Fruit fly (Drosophila melanogaster) whole organism, embryonic: ENCODE measurements around the gene CG4382.

ENCODE experiments used
- Abd-B ChIP-seq: fragments of 200-800 bp; sonication (Bioruptor generic); optimal IDR thresholded peaks from 2 replicates; lab custom pipeline; 2018; ENCODE audit warnings: missing biosample characterization, mild to moderate bottlenecking, missing genetic modification characterization, moderate library complexity
- Awh ChIP-seq: fragments of 200-800 bp; sonication (Bioruptor generic); IDR thresholded peaks from 2 replicates; pipeline ENCODE4, ENCODE4 v1.3.6; 2022; ENCODE audit warnings: missing biosample characterization, missing genetic modification characterization
- Bgb ChIP-seq: fragments of 200-800 bp; sonication (Bioruptor generic); IDR thresholded peaks from 2 replicates; pipeline ENCODE4 v1.3.6; 2022; ENCODE audit warnings: missing biosample characterization, missing genetic modification characterization; ENCODE audit not compliant: partially characterized antibody
- CG10366 ChIP-seq: fragments of 200-800 bp; sonication (Bioruptor generic); IDR thresholded peaks from 2 replicates; pipeline ENCODE4 v1.3.6; 2022; ENCODE audit warnings: missing biosample characterization, missing genetic modification characterization
- CG11695 ChIP-seq: fragments of 200-800 bp; sonication (Bioruptor generic); IDR thresholded peaks from 3 replicates; pipeline ENCODE4 v1.3.6; 2022; ENCODE audit warnings: missing biosample characterization, missing genetic modification characterization
- CG13624 ChIP-seq: fragments of 200-800 bp; sonication (Bioruptor generic); optimal IDR thresholded peaks from 2 replicates; lab custom pipeline; 2016; ENCODE audit warnings: missing biosample characterization, missing genetic modification characterization
- CG13894 ChIP-seq: fragments of 200-800 bp; sonication (Bioruptor generic); optimal IDR thresholded peaks from 3 replicates; lab custom pipeline; 2018; ENCODE audit warnings: missing biosample characterization, mild to moderate bottlenecking, missing genetic modification characterization, moderate library complexity
- CG14667 ChIP-seq: fragments of 200-800 bp; sonication (Bioruptor generic); IDR thresholded peaks from 2 replicates; pipeline ENCODE4 v1.3.6; 2022; ENCODE audit warnings: missing biosample characterization, missing genetic modification characterization
- CG15696 ChIP-seq: fragments of 200-800 bp; sonication (Bioruptor generic); optimal IDR thresholded peaks from 2 replicates; lab custom pipeline; 2019; ENCODE audit warnings: missing biosample characterization, mild to moderate bottlenecking, missing genetic modification characterization, moderate library complexity
- CG1603 ChIP-seq: fragments of 200-800 bp; sonication (Bioruptor generic); optimal IDR thresholded peaks from 2 replicates; lab custom pipeline; 2019; ENCODE audit warnings: missing biosample characterization, mild to moderate bottlenecking, missing genetic modification characterization, moderate library complexity
- CG16863 ChIP-seq: fragments of 200-800 bp; sonication (Bioruptor generic); optimal IDR thresholded peaks from 3 replicates; lab custom pipeline; 2016; ENCODE audit warnings: missing biosample characterization, missing genetic modification characterization
- CG17612 ChIP-seq: fragments of 200-800 bp; sonication (Bioruptor generic); IDR thresholded peaks from 2 replicates; pipeline ENCODE4 v1.3.6; 2022; ENCODE audit warnings: missing biosample characterization, missing genetic modification characterization
- CG2116 ChIP-seq: fragments of 200-800 bp; sonication (Bioruptor generic); optimal IDR thresholded peaks from 3 replicates; lab custom pipeline; 2018; ENCODE audit warnings: missing biosample characterization, mild to moderate bottlenecking, missing genetic modification characterization
- CG2202 ChIP-seq: fragments of 200-800 bp; sonication (Bioruptor generic); optimal IDR thresholded peaks from 2 replicates; lab custom pipeline; 2018; ENCODE audit warnings: missing biosample characterization, mild to moderate bottlenecking, missing genetic modification characterization
- CG31441 ChIP-seq: fragments of 200-800 bp; sonication (Bioruptor generic); IDR thresholded peaks from 2 replicates; pipeline ENCODE4 v1.3.6; 2022; ENCODE audit warnings: missing biosample characterization, missing genetic modification characterization
- CG33213 ChIP-seq: fragments of 200-800 bp; sonication (Bioruptor generic); optimal IDR thresholded peaks from 3 replicates; lab custom pipeline; 2016; ENCODE audit warnings: missing biosample characterization, missing genetic modification characterization
- CG33557 ChIP-seq: fragments of 200-800 bp; sonication (Bioruptor generic); optimal IDR thresholded peaks from 2 replicates; lab custom pipeline; 2019; ENCODE audit warnings: missing biosample characterization, mild to moderate bottlenecking, missing genetic modification characterization, moderate library complexity
- CG3726 ChIP-seq: fragments of 200-800 bp; sonication (Bioruptor generic); IDR thresholded peaks from 3 replicates; pipeline ENCODE4, ENCODE4 v1.3.6; 2022; ENCODE audit warnings: missing biosample characterization, missing genetic modification characterization
- CG5953 ChIP-seq: fragments of 200-800 bp; sonication (Bioruptor generic); IDR thresholded peaks from 2 replicates; pipeline ENCODE4 v1.3.6; 2022; ENCODE audit warnings: missing biosample characterization, missing genetic modification characterization
- CG8359 ChIP-seq: fragments of 200-800 bp; sonication (Bioruptor generic); optimal IDR thresholded peaks from 2 replicates; lab custom pipeline; 2017; ENCODE audit warnings: missing biosample characterization, mild to moderate bottlenecking, missing genetic modification characterization, borderline replicate concordance
- Dref ChIP-seq: fragments of 200-800 bp; sonication (Bioruptor generic); IDR thresholded peaks from 2 replicates; pipeline ENCODE4 v1.3.6; 2022; ENCODE audit warnings: missing biosample characterization, missing genetic modification characterization
- E2f1 ChIP-seq: fragments of 200-800 bp; sonication (Bioruptor generic); IDR thresholded peaks from 2 replicates; pipeline ENCODE4 v1.3.6; 2022; ENCODE audit warnings: missing biosample characterization, missing genetic modification characterization
- E2f2 ChIP-seq: fragments of 200-800 bp; sonication (Bioruptor generic); IDR thresholded peaks from 2 replicates; pipeline ENCODE4 v1.3.6; 2022; ENCODE audit warnings: missing biosample characterization, missing genetic modification characterization
- ERR ChIP-seq: fragments of 200-800 bp; sonication (Bioruptor generic); optimal IDR thresholded peaks from 2 replicates; lab custom pipeline; 2016; ENCODE audit warnings: missing biosample characterization, missing genetic modification characterization
- Ets65A ChIP-seq: fragments of 200-800 bp; sonication (Bioruptor generic); peaks from one replicate; lab custom pipeline; 2016; ENCODE audit warnings: missing biosample characterization, missing genetic modification characterization
- GATAe ChIP-seq: fragments of 200-800 bp; sonication (Bioruptor generic); conservative IDR thresholded peaks from 2 replicates; pipeline ENCODE4 v1.3.6; 2022; ENCODE audit warnings: missing biosample characterization, missing genetic modification characterization
- HLH4C ChIP-seq: fragments of 200-800 bp; sonication (Bioruptor generic); IDR thresholded peaks from 3 replicates; pipeline ENCODE4 v1.3.6; 2022; ENCODE audit warnings: missing biosample characterization, missing genetic modification characterization; ENCODE audit not compliant: partially characterized antibody
- Nf-YC ChIP-seq: fragments of 200-800 bp; optimal IDR thresholded peaks from 3 replicates; lab custom pipeline; 2019; ENCODE audit warnings: missing biosample characterization, mild to moderate bottlenecking, missing genetic modification characterization, moderate library complexity
- Optix ChIP-seq: fragments of 200-800 bp; sonication (Bioruptor generic); IDR thresholded peaks from 3 replicates; pipeline ENCODE4 v1.3.6; 2022; ENCODE audit warnings: missing biosample characterization, missing genetic modification characterization
- TFAM ChIP-seq: fragments of 200-800 bp; sonication (Bioruptor generic); optimal IDR thresholded peaks from 2 replicates; lab custom pipeline; 2017; ENCODE audit warnings: missing biosample characterization, missing genetic modification characterization, inconsistent platforms
- ase ChIP-seq: fragments of 200-800 bp; sonication (Bioruptor generic); IDR thresholded peaks from 3 replicates; pipeline ENCODE4 v1.3.6; 2022; ENCODE audit warnings: missing biosample characterization, missing genetic modification characterization
- az2 ChIP-seq: fragments of 200-800 bp; sonication (Bioruptor generic); optimal IDR thresholded peaks from 3 replicates; lab custom pipeline; 2016; ENCODE audit warnings: missing biosample characterization, missing genetic modification characterization
- bbx ChIP-seq: fragments of 200-800 bp; sonication (Bioruptor generic); IDR thresholded peaks from 2 replicates; pipeline ENCODE4 v1.3.6; 2022; ENCODE audit warnings: missing biosample characterization, missing genetic modification characterization; ENCODE audit not compliant: partially characterized antibody
- crp ChIP-seq, 2 experiments: fragments of 200-800 bp; sonication (Bioruptor generic); optimal IDR thresholded peaks; 2 replicates in 1 of 2; 3 replicates in 1 of 2; lab custom pipeline; 2017; ENCODE audit warnings: missing biosample characterization in 2 of 2, missing genetic modification characterization in 2 of 2, mild to moderate bottlenecking in 1 of 2, moderate library complexity in 1 of 2
- disco-r ChIP-seq: fragments of 200-800 bp; sonication (Bioruptor generic); optimal IDR thresholded peaks from 2 replicates; lab custom pipeline; 2016; ENCODE audit warnings: missing biosample characterization, missing genetic modification characterization
- ewg ChIP-seq: fragments of 200-800 bp; sonication (Bioruptor generic); optimal IDR thresholded peaks from 3 replicates; lab custom pipeline; 2017; ENCODE audit warnings: mild to moderate bottlenecking, missing biosample characterization, missing genetic modification reagents, missing genetic modification characterization
- exex ChIP-seq: fragments of 200-800 bp; sonication (Bioruptor generic); optimal IDR thresholded peaks from 4 replicates; lab custom pipeline; 2018; ENCODE audit warnings: missing biosample characterization, mild to moderate bottlenecking, missing genetic modification characterization, moderate library complexity
- mirr ChIP-seq: fragments of 200-800 bp; sonication (Bioruptor generic); optimal IDR thresholded peaks from 3 replicates; lab custom pipeline; 2018; ENCODE audit warnings: missing biosample characterization, mild to moderate bottlenecking, missing genetic modification characterization
- nerfin-1 ChIP-seq: fragments of 200-800 bp; sonication (Bioruptor generic); optimal IDR thresholded peaks from 3 replicates; lab custom pipeline; 2019; ENCODE audit warnings: missing biosample characterization, mild to moderate bottlenecking, missing genetic modification characterization, moderate library complexity
- onecut ChIP-seq: fragments of 200-800 bp; sonication (Bioruptor generic); IDR thresholded peaks from 2 replicates; pipeline ENCODE4 v1.3.6; 2022; ENCODE audit warnings: missing biosample characterization, missing genetic modification characterization
- pan ChIP-seq, 4 experiments: fragments of >200 bp in 3 of 4; fragments of 200-800 bp in 1 of 4; sonication (Bioruptor generic) in 1 of 4; optimal IDR thresholded peaks in 3 of 4; IDR thresholded peaks in 1 of 4; 2 replicates each; pipeline versions ENCODE4 v1.3.6 to Lab custom; 2017 to 2022; ENCODE audit warnings: missing biosample characterization in 2 of 4, missing genetic modification characterization in 2 of 4, mixed read lengths in 1 of 4
- ranshi ChIP-seq: fragments of 200-800 bp; sonication (Bioruptor generic); IDR thresholded peaks from 2 replicates; pipeline ENCODE4 v1.3.6; 2022; ENCODE audit warnings: missing biosample characterization, missing genetic modification characterization
- run ChIP-seq: fragments of 200-800 bp; sonication (Bioruptor generic); optimal IDR thresholded peaks from 3 replicates; lab custom pipeline; 2018; ENCODE audit warnings: missing biosample characterization, mild to moderate bottlenecking, missing genetic modification characterization
- so ChIP-seq: fragments of 200-800 bp; sonication (Bioruptor generic); IDR thresholded peaks from 3 replicates; pipeline ENCODE4 v1.3.6; 2022; ENCODE audit warnings: missing biosample characterization, missing genetic modification characterization
- sr ChIP-seq: fragments of 200-800 bp; sonication (Bioruptor generic); IDR thresholded peaks from 3 replicates; pipeline ENCODE4 v1.3.6; 2022; ENCODE audit warnings: missing biosample characterization, missing genetic modification characterization
- toy ChIP-seq: fragments of 200-800 bp; sonication (Bioruptor generic); IDR thresholded peaks from 2 replicates; pipeline ENCODE4 v1.3.6; 2022; ENCODE audit warnings: missing biosample characterization, missing genetic modification characterization
- ttk ChIP-seq: fragments of 200-800 bp; sonication (Bioruptor generic); IDR thresholded peaks from 2 replicates; pipeline ENCODE4 v2.1.2; 2022; ENCODE audit warnings: missing biosample characterization, missing genetic modification characterization
- unc-4 ChIP-seq: fragments of 200-800 bp; sonication (Bioruptor generic); IDR thresholded peaks from 2 replicates; pipeline ENCODE4 v1.3.6; 2022; ENCODE audit warnings: missing biosample characterization, missing genetic modification characterization; ENCODE audit not compliant: partially characterized antibody
- zf30C ChIP-seq: fragments of 200-800 bp; sonication (Bioruptor generic); optimal IDR thresholded peaks from 3 replicates; lab custom pipeline; 2018; ENCODE audit warnings: missing biosample characterization, mild to moderate bottlenecking, missing genetic modification characterization

The CG4382 gene

DNA sequence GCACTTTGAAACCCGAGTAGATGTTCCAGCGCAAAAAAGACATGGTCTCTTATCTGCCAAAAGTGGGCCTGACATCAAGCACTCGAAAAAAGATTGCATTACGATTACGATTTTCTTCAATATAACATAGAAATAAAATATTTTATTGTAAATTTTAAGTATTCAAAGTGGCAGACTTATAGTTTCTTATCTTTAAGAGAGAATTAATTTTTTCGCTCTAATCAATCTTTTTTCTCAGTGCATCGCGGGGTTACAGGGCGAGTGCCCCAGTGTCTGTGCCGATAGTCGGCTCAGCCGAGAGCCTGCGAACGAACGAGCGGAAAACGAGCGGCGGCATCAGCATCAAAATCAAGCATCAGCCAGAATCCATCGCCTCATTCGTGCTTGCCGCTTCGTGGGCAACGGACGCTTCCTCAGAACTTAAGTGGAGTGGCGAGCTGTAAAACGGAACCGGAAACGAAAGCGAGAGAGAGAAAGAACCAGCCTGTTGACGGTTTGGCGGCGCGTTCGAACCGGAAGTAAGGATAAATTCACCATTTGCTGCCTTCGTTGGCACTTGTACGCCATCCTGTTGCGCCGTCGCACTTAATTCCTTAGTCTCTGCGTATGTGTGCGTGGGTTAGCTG is 33.3 kb upstream of the CG4382 start, which contains the start of gene Apoltp (continued):
- no peak for TF ChIP-seq CG2202 (tag; lab: Kevin White, UChicago)
- peak; percentile 45 for TF ChIP-seq onecut (GFP tag; lab: Robert Waterston, UW)
- 0 out of 2 replicates have a peak, but pooled peaks have one; percentile 59 for TF ChIP-seq toy
- no peak for TF ChIP-seq Awh
- TF ChIP-seq so (GFP tag; lab: Robert Waterston, UW), result peak; percentile 78; the same call in 1 of the 3 replicates
- peak; percentile 70 for TF ChIP-seq CG10366
- peak; percentile 94 for TF ChIP-seq Ets65A (GFP tag; lab: Kevin White, UChicago)
- peak; percentile 42 for TF ChIP-seq az2 (GFP tag; lab: Kevin White, UChicago)
- no peak for TF ChIP-seq nerfin-1
- peak; percentile 4 for TF ChIP-seq CG8359 (GFP tag; lab: Kevin White, UChicago)
- TF ChIP-seq E2f1 (GFP tag; lab: Robert Waterston, UW), result peak; percentile 60
- TF ChIP-seq Dref (GFP tag; lab: Robert Waterston, UW), result no peak
- TF ChIP-seq bbx (GFP tag; lab: Robert Waterston, UW), result no peak
- peak; percentile 74 for TF ChIP-seq CG31441 (GFP tag; lab: Robert Waterston, UW)
- no peak for TF ChIP-seq ewg (GFP tag; lab: Kevin White, UChicago)
- peak; percentile 57 for TF ChIP-seq CG5953
- no peak for TF ChIP-seq HLH4C
- TF ChIP-seq CG17612 (GFP tag; lab: Robert Waterston, UW), result no peak
- 0 out of 3 replicates have a peak, but pooled peaks have one; percentile 21 for TF ChIP-seq Optix (GFP tag; lab: Robert Waterston, UW)
- no peak for TF ChIP-seq ERR
- TF ChIP-seq crp (GFP tag; optimal IDR thresholded peaks at IDR 0.05; lab: Kevin White, UChicago), result no peak
- TF ChIP-seq CG33213 (GFP tag; lab: Kevin White, UChicago), result no peak
- no peak for TF ChIP-seq CG1603 (tag; lab: Kevin White, UChicago)
- peak; percentile 17 for TF ChIP-seq mirr (GFP tag; lab: Kevin White, UChicago)
- TF ChIP-seq Abd-B (GFP tag; lab: Kevin White, UChicago), result peak; percentile 62
- TF ChIP-seq CG33557, result no peak
- TF ChIP-seq CG14667 (GFP tag; lab: Robert Waterston, UW), result peak; percentile 68
- TF ChIP-seq CG2116 (GFP tag; lab: Kevin White, UChicago), result no peak
- no peak for TF ChIP-seq unc-4 (GFP tag; lab: Robert Waterston, UW)
- peak; percentile 34 for TF ChIP-seq exex (tag; lab: Kevin White, UChicago)
- TF ChIP-seq sr (GFP tag; lab: Robert Waterston, UW), result peak; percentile 24; the same call in 1 of the 3 replicates
- peak; percentile 38 for TF ChIP-seq CG15696 (tag; lab: Kevin White, UChicago)
- TF ChIP-seq CG16863 (GFP tag; lab: Kevin White, UChicago), result no peak
- TF ChIP-seq CG13894 (tag; lab: Kevin White, UChicago), result peak; percentile 92
- TF ChIP-seq zf30C, result peak; percentile 39
- TF ChIP-seq ranshi, result peak; percentile 64
- TF ChIP-seq ase, result peak; percentile 17; the same call in 2 of the 3 replicates
- TF ChIP-seq ttk (GFP tag; lab: Robert Waterston, UW), result peak; percentile 67
- TF ChIP-seq CG13624 (GFP tag; lab: Kevin White, UChicago), result no peak
- peak; percentile 29; the same call in 1 of the 2 replicates for TF ChIP-seq E2f2 (GFP tag; lab: Robert Waterston, UW)
- TF ChIP-seq TFAM (GFP tag; lab: Kevin White, UChicago), result peak; percentile 16
- TF ChIP-seq CG3726 (GFP tag; lab: Robert Waterston, UW), result 0 out of 3 replicates have a peak, but pooled peaks have one; percentile 12
- no peak for TF ChIP-seq Bgb
- no peak for TF ChIP-seq disco-r (GFP tag; lab: Kevin White, UChicago)
- peak; percentile 39 for TF ChIP-seq run (tag; lab: Kevin White, UChicago)
- no peak for TF ChIP-seq GATAe (GFP tag; lab: Robert Waterston, UW)
- TF ChIP-seq CG11695 (GFP tag; lab: Robert Waterston, UW), result peak; percentile 77
- no peak for TF ChIP-seq pan (optimal IDR thresholded peaks at IDR 0.05; lab: Kevin White, UChicago)
- TF ChIP-seq pan (GFP tag; optimal IDR thresholded peaks at IDR 0.05 in 1 of 2, IDR thresholded peaks at IDR 0.05 in 1 of 2), result peak in 1 of 2 experiments; percentile 71
- no peak for TF ChIP-seq Nf-YC
